Fruit fly (Drosophila melanogaster): ENCODE data around the gene TyrR.
A peak's percentile ranks its signal among the peaks of the same experiment; 100 is the strongest.

TyrR gene

DNA sequence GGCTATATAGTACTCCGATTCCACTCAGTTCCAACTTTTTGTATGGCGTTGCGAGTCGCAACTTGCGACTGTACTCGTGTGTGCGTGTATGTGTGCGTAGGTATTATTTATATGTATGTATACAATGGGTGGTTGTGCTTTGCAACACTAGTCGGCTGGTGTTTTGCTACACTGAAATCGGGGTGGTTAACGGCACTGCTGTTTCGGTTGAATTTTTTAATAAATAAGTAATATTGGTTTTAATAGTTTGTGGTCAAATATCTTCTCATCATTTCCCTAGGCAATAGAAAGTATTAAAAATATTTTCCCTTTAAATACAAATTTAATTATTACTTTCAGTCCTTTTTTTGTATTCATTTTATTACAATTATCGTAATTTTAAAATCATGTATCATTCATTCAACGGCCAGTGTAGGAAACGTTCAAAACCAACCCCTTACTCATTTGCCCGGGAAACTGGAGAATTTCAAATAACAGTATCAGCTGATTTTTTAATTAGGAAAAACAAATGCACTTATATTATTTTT lies 35.3 kb upstream of the TyrR start, which contains the start of gene CG7379 (continued):
- TF ChIP-seq Side (GFP tag; optimal IDR thresholded peaks at IDR 0.05) (peak; percentile 68), CG3726 (GFP tag; IDR thresholded peaks at IDR 0.05) (no peak), kah (GFP tag; optimal IDR thresholded peaks at IDR 0.05) (no peak), CG1529 (GFP tag; optimal IDR thresholded peaks at IDR 0.05) (peak; percentile 41), pzg (GFP tag; optimal IDR thresholded peaks at IDR 0.05) (peak; percentile 82), oc (tag; optimal IDR thresholded peaks at IDR 0.05) (no peak), CG9215 (GFP tag; IDR thresholded peaks at IDR 0.05) (peak; percentile 85), run (tag; optimal IDR thresholded peaks at IDR 0.05) (no peak), Gsc (GFP tag; IDR thresholded peaks at IDR 0.05) (no peak), CG9817 (tag; optimal IDR thresholded peaks at IDR 0.05) (peak; percentile 84), gce (GFP tag; IDR thresholded peaks at IDR 0.05) (no peak), CG12391 (tag; optimal IDR thresholded peaks at IDR 0.05) (peak; percentile 78), CG8765 (GFP tag; IDR thresholded peaks at IDR 0.05) (peak; percentile 45), CG3407 (GFP tag; optimal IDR thresholded peaks at IDR 0.05) (peak; percentile 72), Spps (tag; optimal IDR thresholded peaks at IDR 0.05) (no peak), zfh1 (GFP tag; IDR thresholded peaks at IDR 0.05) (peak; percentile 88), NC2β (GFP tag; optimal IDR thresholded peaks at IDR 0.05) (peak; percentile 63), esg (GFP tag; conservative IDR thresholded peaks at IDR 0.05) (no peak), CG10366 (GFP tag; IDR thresholded peaks at IDR 0.05) (peak; percentile 73), Rfx (GFP tag; IDR thresholded peaks at IDR 0.05) (peak; percentile 95), Eip74EF (GFP tag; optimal IDR thresholded peaks at IDR 0.05) (peak in 1 of 2 experiments; percentile 2), CG9727 (GFP tag; optimal IDR thresholded peaks at IDR 0.05) (peak; percentile 64), CG5180 (GFP tag; optimal IDR thresholded peaks at IDR 0.05) (peak; percentile 68), CG14050 (GFP tag; IDR thresholded peaks at IDR 0.05) (peak; percentile 36; the same call in 1 of the 3 replicates), Taf1 (GFP tag; IDR thresholded peaks at IDR 0.05) (peak; percentile 72), otp (GFP tag; IDR thresholded peaks at IDR 0.05) (0 out of 3 replicates have a peak, but pooled peaks have one; percentile 42), CG13287 (GFP tag; IDR thresholded peaks at IDR 0.05; ENCODE audit: partially characterized antibody) (no peak; the same call in 1 of the 2 replicates), Fer1 (GFP tag; optimal IDR thresholded peaks at IDR 0.05) (peak; percentile 80), CG4282 (GFP tag; optimal IDR thresholded peaks at IDR 0.05) (peak; percentile 70), sima (GFP tag; optimal IDR thresholded peaks at IDR 0.05) (no peak), ranshi (GFP tag; IDR thresholded peaks at IDR 0.05) (peak; percentile 79; the same call in 1 of the 2 replicates), Ssrp (tag; optimal IDR thresholded peaks at IDR 0.05) (peak; percentile 60), CG13775 (GFP tag; optimal IDR thresholded peaks at IDR 0.05) (peak; percentile 75), ara (GFP tag; IDR thresholded peaks at IDR 0.05) (peak; percentile 71; the same call in 1 of the 2 replicates), Mrtf (GFP tag; IDR thresholded peaks at IDR 0.05) (peak; percentile 50; the same call in 2 of the 3 replicates), Ets97D (GFP tag; optimal IDR thresholded peaks at IDR 0.05) (peak; percentile 87), CG7556 (GFP tag; optimal IDR thresholded peaks at IDR 0.05) (peak; percentile 88), CG12299 (tag; optimal IDR thresholded peaks at IDR 0.05) (peak; percentile 50), zf30C (GFP tag; optimal IDR thresholded peaks at IDR 0.05) (peak; percentile 24), ash1 (GFP tag; optimal IDR thresholded peaks at IDR 0.05) (peak; percentile 52), CG13624 (GFP tag; optimal IDR thresholded peaks at IDR 0.05) (peak; percentile 87), CG8089 (GFP tag; optimal IDR thresholded peaks at IDR 0.05) (peak; percentile 70), nerfin-2 (GFP tag; IDR thresholded peaks at IDR 0.05; ENCODE audit: partially characterized antibody) (no peak), zen2 (GFP tag; IDR thresholded peaks at IDR 0.05; ENCODE audit: partially characterized antibody) (no peak), bowl (GFP tag; IDR thresholded peaks at IDR 0.05) (no peak), luna (GFP tag; optimal IDR thresholded peaks at IDR 0.05) (peak; percentile 41), CG12071 (GFP tag; optimal IDR thresholded peaks at IDR 0.05) (peak; percentile 13), Ptx1 (GFP tag; IDR thresholded peaks at IDR 0.05) (peak; percentile 80), gsb-n (tag; optimal IDR thresholded peaks at IDR 0.05) (no peak), CG15696 (tag; optimal IDR thresholded peaks at IDR 0.05) (peak; percentile 32)

All from whole organism, embryonic.